Worm (Caenorhabditis elegans): ENCODE measurements around the gene srw-4.

DNA sequence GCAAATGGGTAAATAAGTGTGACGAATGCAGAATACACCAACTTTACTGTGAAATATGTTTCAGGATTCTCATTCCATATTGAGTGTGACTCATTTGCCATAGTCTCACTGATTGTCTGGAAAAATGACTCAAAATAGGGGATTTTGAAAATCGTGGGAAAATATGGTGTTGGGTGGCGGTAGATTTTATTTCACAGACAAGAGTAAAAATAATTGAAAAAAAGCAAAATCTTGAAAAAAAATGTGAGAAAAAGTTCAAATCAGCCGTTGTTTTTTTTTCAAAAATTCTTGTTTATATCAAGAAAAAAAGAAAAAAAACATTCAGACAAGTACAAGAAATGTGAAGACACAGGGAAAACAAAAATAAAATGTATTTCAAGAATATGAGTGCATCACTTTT, 34.0 kb upstream of the srw-4 start, which contains the start of gene srh-38:
- TF ChIP-seq ama-1 (optimal IDR thresholded peaks at IDR 0.05) (no peak), snpc-4 (tag; optimal IDR thresholded peaks at IDR 0.05) (no peak), nhr-11 (tag; optimal IDR thresholded peaks at IDR 0.05) (no peak), nhr-28 (tag; optimal IDR thresholded peaks at IDR 0.05) (no peak), ceh-82 (tag; optimal IDR thresholded peaks at IDR 0.05) (no peak), unc-62 (GFP tag; optimal IDR thresholded peaks at IDR 0.05) (no peak), fkh-10 (GFP tag; optimal IDR thresholded peaks at IDR 0.05) (no peak), skn-1 (tag; optimal IDR thresholded peaks at IDR 0.05) (no peak)

Data from whole organism, L3 larva.